Fruit fly (Drosophila melanogaster) ovary, adult (tissue): ENCODE data around the gene CG9593.

ENCODE experiments used
- CG17801 ChIP-seq: fragments of 200-800 bp; optimal IDR thresholded peaks from 2 replicates; lab custom pipeline; 2019; ENCODE audit warnings: missing biosample characterization, mild to moderate bottlenecking, missing genetic modification characterization, moderate library complexity; ENCODE audit not compliant: partially characterized antibody

Gene CG9593

dm6 chr3R:15806341-15806740 is 4.3 kb downstream of the CG9593 start:
- TF ChIP-seq CG17801, result no peak

- TF ChIP-seq CG17801, result no peak
These were observed 5.2 kb downstream of the CG9593 start for dm6 chr3R:15807306-15807705.

dm6 chr3R:15807877-15808381 is 5.9 kb downstream of the CG9593 start:
- TF ChIP-seq CG17801, result no peak

dm6 chr3R:15810369-15810768 is 8.3 kb downstream of the CG9593 start:
- TF ChIP-seq CG17801, result no peak

dm6 chr3R:15814150-15814549 is 12.1 kb downstream of the CG9593 start:
- TF ChIP-seq CG17801, result no peak

dm6 chr3R:15816276-15816675 is 14.2 kb downstream of the CG9593 start:
- no peak for TF ChIP-seq CG17801

dm6 chr3R:15825521-15825920 is 23.4 kb downstream of the CG9593 start, which contains the start of gene CG4576:
Gene CG4576 (plus strand): TSS chr3R:15825747.
- TF ChIP-seq CG17801, result no peak

- TF ChIP-seq CG17801, result no peak
These were observed 25.5 kb downstream of the CG9593 start for dm6 chr3R:15827559-15827958.

- TF ChIP-seq CG17801, result no peak
These were observed 30.4 kb downstream of the CG9593 start, which contains the start of gene rec for dm6 chr3R:15832525-15832924. Gene rec (minus strand): TSS chr3R:15832632.

- no peak for TF ChIP-seq CG17801
These were observed 31.3 kb downstream of the CG9593 start, which contains the start of gene CG43318 for dm6 chr3R:15833332-15833731. Gene CG43318 (minus strand): TSS chr3R:15833432.

- TF ChIP-seq CG17801, result no peak
These were observed 32.4 kb downstream of the CG9593 start, which contains the start of the genes CG43317 and Arpc3A for dm6 chr3R:15834375-15835031. Gene CG43317 (minus strand): TSS chr3R:15834425. Gene Arpc3A (plus strand): TSS chr3R:15834648.

dm6 chr3R:15836864-15837824 is 35.1 kb downstream of the CG9593 start, which contains the start of the genes ND-23 and spn-E:
Gene ND-23 (minus strand): TSS chr3R:15837117.
Gene spn-E (plus strand): TSS chr3R:15837419.
- TF ChIP-seq CG17801, result peak; percentile 77

dm6 chr3R:15839294-15839693 is 37.2 kb downstream of the CG9593 start, which contains the start of gene Pbp45:
Gene Pbp45 (minus strand): TSS chr3R:15839515.
- TF ChIP-seq CG17801, result no peak

- no peak for TF ChIP-seq CG17801
These were observed 44.2 kb downstream of the CG9593 start, which contains the start of gene CG4546 for dm6 chr3R:15846234-15846633. Gene CG4546 (plus strand): TSS chr3R:15846534.

dm6 chr3R:15851912-15852311 is 49.8 kb downstream of the CG9593 start:
- TF ChIP-seq CG17801, result no peak
